Fruit fly (Drosophila melanogaster) whole organism, embryonic: ENCODE results near the gene asl.

Experiments
- CG10267 ChIP-seq: fragments of 200-800 bp; sonication (Bioruptor generic); optimal IDR thresholded peaks from 2 replicates; lab custom pipeline; 2018; ENCODE audit warnings: missing biosample characterization, mild to moderate bottlenecking, missing genetic modification characterization, moderate library complexity
- CG10321 ChIP-seq: fragments of 200-800 bp; sonication (Bioruptor generic); IDR thresholded peaks from 2 replicates; pipeline ENCODE4 v1.3.6; 2022; ENCODE audit warnings: missing biosample characterization, missing genetic modification characterization
- CG12219 ChIP-seq: fragments of 200-800 bp; sonication (Bioruptor generic); optimal IDR thresholded peaks from 3 replicates; lab custom pipeline; 2018; ENCODE audit warnings: missing biosample characterization, mild to moderate bottlenecking, missing genetic modification characterization
- CG12236 ChIP-seq: fragments of 200-800 bp; sonication (Bioruptor generic); optimal IDR thresholded peaks from 2 replicates; lab custom pipeline; 2016; ENCODE audit warnings: missing biosample characterization, missing genetic modification characterization
- CG14050 ChIP-seq: fragments of 200-800 bp; sonication (Bioruptor generic); IDR thresholded peaks from 3 replicates; pipeline ENCODE4 v1.3.6; 2022; ENCODE audit warnings: missing biosample characterization, missing genetic modification characterization
- CG14667 ChIP-seq: fragments of 200-800 bp; sonication (Bioruptor generic); IDR thresholded peaks from 2 replicates; pipeline ENCODE4 v1.3.6; 2022; ENCODE audit warnings: missing biosample characterization, missing genetic modification characterization
- CG15479 ChIP-seq: fragments of 200-800 bp; sonication (Bioruptor generic); optimal IDR thresholded peaks from 3 replicates; lab custom pipeline; 2019; ENCODE audit warnings: missing biosample characterization, mild to moderate bottlenecking, missing genetic modification characterization, moderate library complexity
- CG17328 ChIP-seq: fragments of 200-800 bp; sonication (Bioruptor generic); IDR thresholded peaks from 2 replicates; pipeline ENCODE4 v1.3.6; 2022; ENCODE audit warnings: missing biosample characterization, missing genetic modification characterization
- CG17361 ChIP-seq: fragments of 200-800 bp; sonication (Bioruptor generic); IDR thresholded peaks from 3 replicates; pipeline ENCODE4 v1.3.6; 2022; ENCODE audit warnings: missing biosample characterization, missing genetic modification characterization
- CG18011 ChIP-seq: fragments of 200-800 bp; sonication (Bioruptor generic); optimal IDR thresholded peaks from 2 replicates; lab custom pipeline; 2017; ENCODE audit warnings: missing biosample characterization, missing genetic modification characterization, mild to moderate bottlenecking, moderate library complexity, missing genotype
- CG18262 ChIP-seq: fragments of 200-800 bp; optimal IDR thresholded peaks from 3 replicates; lab custom pipeline; 2019; ENCODE audit warnings: missing biosample characterization, mild to moderate bottlenecking, missing genetic modification characterization, moderate library complexity
- CG2120 ChIP-seq: fragments of 200-800 bp; sonication (Bioruptor generic); optimal IDR thresholded peaks from 3 replicates; lab custom pipeline; 2016; ENCODE audit warnings: missing biosample characterization, missing genetic modification characterization
- CG42726 ChIP-seq: fragments of 200-800 bp; sonication (Bioruptor generic); IDR thresholded peaks from 2 replicates; pipeline ENCODE4 v1.3.6; 2022; ENCODE audit warnings: missing biosample characterization, missing genetic modification characterization; ENCODE audit not compliant: partially characterized antibody
- CG4328 ChIP-seq: fragments of 200-800 bp; sonication (Bioruptor generic); optimal IDR thresholded peaks from 3 replicates; lab custom pipeline; 2017; ENCODE audit warnings: missing biosample characterization, missing genetic modification reagents, missing genetic modification characterization
- CG43689 ChIP-seq: fragments of 200-800 bp; sonication (Bioruptor generic); IDR thresholded peaks from 2 replicates; pipeline ENCODE4 v1.3.6; 2022; ENCODE audit warnings: missing biosample characterization, missing genetic modification characterization
- CG6272 ChIP-seq: fragments of 200-800 bp; sonication (Bioruptor generic); IDR thresholded peaks from 2 replicates; pipeline ENCODE4 v1.3.6; 2022; ENCODE audit warnings: missing biosample characterization, missing genetic modification characterization
- CG6791 ChIP-seq: fragments of 200-800 bp; sonication (Bioruptor generic); IDR thresholded peaks from 3 replicates; pipeline ENCODE4 v1.3.6; 2022; ENCODE audit warnings: missing biosample characterization, missing genetic modification characterization; ENCODE audit not compliant: partially characterized antibody
- CG7928 ChIP-seq: fragments of 200-800 bp; sonication (Bioruptor generic); optimal IDR thresholded peaks from 2 replicates; lab custom pipeline; 2017; ENCODE audit warnings: missing biosample characterization, mild to moderate bottlenecking, missing genetic modification characterization
- CG9437 ChIP-seq: fragments of 200-800 bp; sonication (Bioruptor generic); optimal IDR thresholded peaks from 2 replicates; lab custom pipeline; 2018; ENCODE audit warnings: missing biosample characterization, mild to moderate bottlenecking, missing genetic modification characterization
- Chrac-16 ChIP-seq: fragments of 200-800 bp; sonication (Bioruptor generic); optimal IDR thresholded peaks from 3 replicates; lab custom pipeline; 2016; ENCODE audit warnings: missing biosample characterization, missing genetic modification characterization
- CkIIα-i1 ChIP-seq: fragments of 200-800 bp; sonication (Bioruptor generic); IDR thresholded peaks from 2 replicates; pipeline ENCODE4 v1.3.6; 2022; ENCODE audit warnings: missing biosample characterization, missing genetic modification characterization
- H2.0 ChIP-seq: fragments of 200-800 bp; sonication (Bioruptor generic); IDR thresholded peaks from 2 replicates; pipeline ENCODE4 v1.3.6; 2022; ENCODE audit warnings: missing biosample characterization, missing genetic modification characterization
- HLH54F ChIP-seq: fragments of 200-800 bp; sonication (Bioruptor generic); optimal IDR thresholded peaks from 3 replicates; lab custom pipeline; 2016; ENCODE audit warnings: missing biosample characterization, missing genetic modification characterization
- Hey ChIP-seq: fragments of 200-800 bp; sonication (Bioruptor generic); optimal IDR thresholded peaks from 3 replicates; lab custom pipeline; 2018; ENCODE audit warnings: missing biosample characterization, mild to moderate bottlenecking, missing genetic modification characterization
- MTF-1 ChIP-seq: fragments of 200-800 bp; sonication (Bioruptor generic); optimal IDR thresholded peaks from 2 replicates; lab custom pipeline; 2018; ENCODE audit warnings: missing biosample characterization, mild to moderate bottlenecking, missing genetic modification characterization, borderline replicate concordance
- NC2α ChIP-seq: fragments of 200-800 bp; sonication (Bioruptor generic); optimal IDR thresholded peaks from 2 replicates; lab custom pipeline; 2016; ENCODE audit warnings: missing biosample characterization, missing genetic modification characterization
- Optix ChIP-seq: fragments of 200-800 bp; sonication (Bioruptor generic); IDR thresholded peaks from 3 replicates; pipeline ENCODE4 v1.3.6; 2022; ENCODE audit warnings: missing biosample characterization, missing genetic modification characterization
- Six4 ChIP-seq: fragments of 200-800 bp; sonication (Bioruptor generic); optimal IDR thresholded peaks from 2 replicates; lab custom pipeline; 2016; ENCODE audit warnings: missing biosample characterization, missing genetic modification characterization
- ash1 ChIP-seq: fragments of 200-800 bp; sonication (Bioruptor generic); optimal IDR thresholded peaks from 2 replicates; lab custom pipeline; 2018; ENCODE audit warnings: missing biosample characterization, mild to moderate bottlenecking, missing genetic modification characterization
- ato ChIP-seq: fragments of 200-800 bp; sonication (Bioruptor generic); IDR thresholded peaks from 2 replicates; pipeline ENCODE4 v1.3.6; 2022; ENCODE audit warnings: missing biosample characterization, missing genetic modification characterization; ENCODE audit not compliant: partially characterized antibody
- danr ChIP-seq: fragments of 200-800 bp; sonication (Bioruptor generic); IDR thresholded peaks from 2 replicates; pipeline ENCODE4 v1.3.6; 2022; ENCODE audit warnings: missing biosample characterization, missing genetic modification characterization
- dpn ChIP-seq, 2 experiments: fragments of 200-800 bp; sonication (Bioruptor generic); optimal IDR thresholded peaks; 3 replicates each; lab custom pipeline; 2016; ENCODE audit warnings: missing biosample characterization in 2 of 2, missing genetic modification characterization in 2 of 2
- exex ChIP-seq: fragments of 200-800 bp; sonication (Bioruptor generic); optimal IDR thresholded peaks from 4 replicates; lab custom pipeline; 2018; ENCODE audit warnings: missing biosample characterization, mild to moderate bottlenecking, missing genetic modification characterization, moderate library complexity
- fd3F ChIP-seq: fragments of 200-800 bp; sonication (Bioruptor generic); optimal IDR thresholded peaks from 2 replicates; lab custom pipeline; 2018; ENCODE audit warnings: missing biosample characterization, mild to moderate bottlenecking, missing genetic modification characterization, moderate library complexity
- fru ChIP-seq: fragments of >200 bp; optimal IDR thresholded peaks from 2 replicates; lab custom pipeline; 2017
- gce ChIP-seq: fragments of 200-800 bp; sonication (Bioruptor generic); IDR thresholded peaks from 3 replicates; pipeline ENCODE4 v1.3.6; 2022; ENCODE audit warnings: missing biosample characterization, missing genetic modification characterization
- gcm ChIP-seq: fragments of 200-800 bp; sonication (Bioruptor generic); optimal IDR thresholded peaks from 2 replicates; lab custom pipeline; 2019; ENCODE audit warnings: missing biosample characterization, mild to moderate bottlenecking, missing genetic modification characterization, moderate library complexity
- her ChIP-seq: fragments of 200-800 bp; sonication (Bioruptor generic); optimal IDR thresholded peaks from 2 replicates; lab custom pipeline; 2016; ENCODE audit warnings: missing biosample characterization, missing genetic modification characterization
- hkb ChIP-seq, 2 experiments: fragments of 200-800 bp in 1 of 2; fragments of >200 bp in 1 of 2; sonication (Bioruptor generic) in 1 of 2; IDR thresholded peaks in 1 of 2; optimal IDR thresholded peaks in 1 of 2; 2 replicates each; pipeline versions ENCODE4 v1.3.6 to Lab custom; 2017 to 2022; ENCODE audit warnings: missing biosample characterization in 1 of 2, missing genetic modification characterization in 1 of 2
- hth ChIP-seq: fragments of >200 bp; optimal IDR thresholded peaks from 2 replicates; lab custom pipeline; 2017; ENCODE audit warnings: inconsistent platforms
- inv ChIP-seq: fragments of 200-800 bp; sonication (Bioruptor generic); IDR thresholded peaks from 2 replicates; pipeline ENCODE4 v1.3.6; 2022; ENCODE audit warnings: missing biosample characterization, missing genetic modification characterization; ENCODE audit not compliant: partially characterized antibody
- maf-S ChIP-seq: fragments of 200-800 bp; sonication (Bioruptor generic); optimal IDR thresholded peaks from 2 replicates; lab custom pipeline; 2016; ENCODE audit warnings: missing biosample characterization, missing genetic modification characterization
- oc ChIP-seq: fragments of 200-800 bp; sonication (Bioruptor generic); optimal IDR thresholded peaks from 2 replicates; lab custom pipeline; 2018; ENCODE audit warnings: missing biosample characterization, mild to moderate bottlenecking, missing genetic modification characterization, moderate library complexity
- onecut ChIP-seq: fragments of 200-800 bp; sonication (Bioruptor generic); IDR thresholded peaks from 2 replicates; pipeline ENCODE4 v1.3.6; 2022; ENCODE audit warnings: missing biosample characterization, missing genetic modification characterization
- pb ChIP-seq: fragments of 200-800 bp; sonication (Bioruptor generic); optimal IDR thresholded peaks from 3 replicates; lab custom pipeline; 2016; ENCODE audit warnings: missing biosample characterization, missing genetic modification characterization
- row ChIP-seq: fragments of 200-800 bp; sonication (Bioruptor generic); IDR thresholded peaks from 3 replicates; pipeline ENCODE4 v1.3.6; 2022; ENCODE audit warnings: missing biosample characterization, missing genetic modification characterization
- sens ChIP-seq: fragments of 200-800 bp; sonication (Bioruptor generic); peaks from one replicate; lab custom pipeline; 2016; ENCODE audit warnings: missing biosample characterization, missing genetic modification characterization
- tup ChIP-seq: fragments of 200-800 bp; sonication (Bioruptor generic); optimal IDR thresholded peaks from 2 replicates; lab custom pipeline; 2016; ENCODE audit warnings: missing biosample characterization, mild to moderate bottlenecking, missing genetic modification characterization, moderate library complexity
- z ChIP-seq: fragments of 200-800 bp; sonication (Bioruptor generic); IDR thresholded peaks from 3 replicates; pipeline ENCODE4 v1.3.6; 2022; ENCODE audit warnings: missing biosample characterization, missing genetic modification characterization
- zen2 ChIP-seq: fragments of 200-800 bp; sonication (Bioruptor generic); IDR thresholded peaks from 3 replicates; pipeline ENCODE4 v1.3.6; 2022; ENCODE audit warnings: missing biosample characterization, missing genetic modification characterization; ENCODE audit not compliant: partially characterized antibody

asl gene

dm6 chr3R:5624115-5624878 is 18.0 kb upstream of the asl start, which contains the start of the genes Dph4, Spec2 and RpL13A (continued):
- TF ChIP-seq hkb (optimal IDR thresholded peaks at IDR 0.05; lab: Kevin White, UChicago) (peak; percentile 87), hkb (GFP tag; IDR thresholded peaks at IDR 0.05; lab: Robert Waterston, UW) (no peak), z (GFP tag; lab: Robert Waterston, UW) (no peak), CG6272 (GFP tag; lab: Robert Waterston, UW) (peak; percentile 49; the same call in 1 of the 2 replicates), MTF-1 (peak; percentile 98), row (GFP tag; lab: Robert Waterston, UW) (no peak), HLH54F (peak; percentile 84), maf-S (peak; percentile 88), CG43689 (GFP tag; lab: Robert Waterston, UW) (no peak), CG10267 (tag; lab: Kevin White, UChicago) (peak; percentile 90), fd3F (GFP tag; lab: Kevin White, UChicago) (peak; percentile 77), CkIIα-i1 (no peak), hth (lab: Kevin White, UChicago) (no peak), gce (GFP tag; lab: Robert Waterston, UW) (no peak), CG14667 (no peak), H2.0 (GFP tag; lab: Robert Waterston, UW) (no peak), CG15479 (GFP tag; lab: Kevin White, UChicago) (peak; percentile 82), danr (GFP tag; lab: Robert Waterston, UW) (no peak), ash1 (peak; percentile 98), inv (no peak), Optix (no peak), Chrac-16 (peak; percentile 57), CG7928 (peak; percentile 76), pb (peak; percentile 95), ato (GFP tag; lab: Robert Waterston, UW) (no peak), CG12219 (GFP tag; lab: Kevin White, UChicago) (peak; percentile 91), her (GFP tag; lab: Kevin White, UChicago) (peak; percentile 93), zen2 (GFP tag; lab: Robert Waterston, UW) (no peak), CG17361 (GFP tag; lab: Robert Waterston, UW) (no peak), CG14050 (GFP tag; lab: Robert Waterston, UW) (no peak), CG2120 (GFP tag; lab: Kevin White, UChicago) (peak; percentile 71), CG9437 (GFP tag; lab: Kevin White, UChicago) (peak; percentile 82), sens (peak; percentile 98), dpn (GFP tag; optimal IDR thresholded peaks at IDR 0.05; lab: Kevin White, UChicago) (peak; percentile 81 to 93), CG12236 (GFP tag; lab: Kevin White, UChicago) (peak; percentile 94), onecut (GFP tag; lab: Robert Waterston, UW) (peak; percentile 93), Six4 (peak; percentile 86), CG4328 (GFP tag; lab: Kevin White, UChicago) (peak; percentile 97), tup (GFP tag; lab: Kevin White, UChicago) (peak; percentile 74), fru (lab: Kevin White, UChicago) (no peak), CG18262 (tag; lab: Kevin White, UChicago) (peak; percentile 82), NC2α (GFP tag; lab: Kevin White, UChicago) (peak; percentile 78), oc (peak; percentile 80), CG6791 (GFP tag; lab: Robert Waterston, UW) (no peak), CG18011 (GFP tag; lab: Kevin White, UChicago) (peak; percentile 87), CG42726 (GFP tag; lab: Robert Waterston, UW) (no peak), gcm (peak; percentile 90), exex (peak; percentile 62), CG10321 (no peak), Hey (peak; percentile 93), CG17328 (no peak)
